Worm (Caenorhabditis elegans): ENCODE data around the gene F23H12.10.

DNA sequence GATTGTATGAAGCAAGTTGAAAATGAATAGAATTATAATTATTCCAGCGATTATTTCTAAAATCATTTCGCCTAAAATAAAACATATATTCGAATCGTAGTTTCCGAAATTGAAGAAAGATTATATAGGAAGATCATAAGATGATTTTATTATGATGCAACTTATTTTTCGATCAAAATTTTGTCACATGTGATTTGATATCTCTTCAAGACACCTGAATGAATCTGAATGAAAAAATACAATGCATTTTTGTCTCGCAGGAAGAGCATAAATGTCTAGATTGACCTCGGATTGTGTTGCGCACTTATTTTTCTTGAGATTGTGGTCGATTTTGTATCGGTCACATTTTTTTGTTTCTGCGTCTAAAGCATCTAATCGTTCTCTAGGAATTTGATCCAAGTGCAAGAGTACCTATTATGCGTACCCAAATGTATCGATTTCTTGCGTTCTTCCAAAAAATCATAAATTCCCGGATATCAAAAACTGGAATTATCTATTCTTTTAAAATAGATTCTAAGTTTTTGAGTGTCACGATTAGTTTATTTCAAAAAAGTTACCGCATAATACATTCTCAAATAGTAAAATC, 36.4 kb upstream of the F23H12.10 start, which contains the start of gene hrg-2:
- TF ChIP-seq him-1 (tag; optimal IDR thresholded peaks at IDR 0.05), result no peak
- TF ChIP-seq W03F9.2 (tag; optimal IDR thresholded peaks at IDR 0.05), result no peak
- TF ChIP-seq dao-5 (tag; optimal IDR thresholded peaks at IDR 0.05), result no peak
